Fruit fly (Drosophila melanogaster): ENCODE data around the gene foxo.

DNA sequence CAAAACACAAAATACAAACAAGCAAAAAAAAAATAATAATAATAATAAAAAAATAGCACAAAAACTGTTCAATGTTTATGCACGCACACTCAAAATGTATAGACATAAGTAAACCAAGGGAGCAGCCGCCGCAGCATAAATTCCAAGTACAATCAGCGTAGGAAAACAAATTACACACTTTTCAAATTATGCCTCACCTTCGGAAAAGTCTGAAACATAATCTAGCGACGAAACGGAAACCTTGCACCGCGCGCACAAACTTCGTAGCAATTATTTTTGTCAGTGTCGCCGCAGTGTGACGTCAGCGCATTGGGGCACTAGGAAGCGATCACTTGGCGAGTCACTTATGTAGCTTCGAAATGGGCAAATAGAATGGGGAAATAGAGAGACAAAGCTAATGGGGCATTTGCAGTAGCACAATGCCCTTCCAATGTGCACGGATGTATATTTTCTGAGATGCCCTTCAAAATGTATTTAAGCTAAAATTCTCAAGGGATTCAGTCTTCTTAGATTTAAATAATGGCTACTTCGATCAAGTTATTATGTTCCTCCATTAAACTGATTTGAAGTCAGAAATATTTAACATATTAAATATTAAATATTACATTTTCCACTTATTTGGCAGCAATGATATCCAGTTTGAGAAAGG is 39.9 kb upstream of the foxo start:
- TF ChIP-seq Snoo (tag; optimal IDR thresholded peaks at IDR 0.05) (no peak), CG34367 (tag; optimal IDR thresholded peaks at IDR 0.05) (no peak), Ets98B (GFP tag; IDR thresholded peaks at IDR 0.05) (peak; percentile 55; the same call in 1 of the 2 replicates), CG13204 (GFP tag; optimal IDR thresholded peaks at IDR 0.05) (no peak)

All from whole organism, pupa.